Fruit fly (Drosophila melanogaster) whole organism: ENCODE data around the gene GlyRS.

ENCODE experiments used
- CG8478 ChIP-seq: fragments of >200 bp; optimal IDR thresholded peaks from 2 replicates; lab custom pipeline; 2018; ENCODE audit warnings: inconsistent platforms
- Dll ChIP-seq: fragments of >200 bp; optimal IDR thresholded peaks from 2 replicates; lab custom pipeline; 2017
- pan ChIP-seq: fragments of >200 bp; optimal IDR thresholded peaks from 2 replicates; lab custom pipeline; 2017
- usp ChIP-seq: fragments of >200 bp; optimal IDR thresholded peaks from 2 replicates; lab custom pipeline; 2017; ENCODE audit warnings: missing biosample characterization, missing genetic modification characterization, mixed read lengths

DNA sequence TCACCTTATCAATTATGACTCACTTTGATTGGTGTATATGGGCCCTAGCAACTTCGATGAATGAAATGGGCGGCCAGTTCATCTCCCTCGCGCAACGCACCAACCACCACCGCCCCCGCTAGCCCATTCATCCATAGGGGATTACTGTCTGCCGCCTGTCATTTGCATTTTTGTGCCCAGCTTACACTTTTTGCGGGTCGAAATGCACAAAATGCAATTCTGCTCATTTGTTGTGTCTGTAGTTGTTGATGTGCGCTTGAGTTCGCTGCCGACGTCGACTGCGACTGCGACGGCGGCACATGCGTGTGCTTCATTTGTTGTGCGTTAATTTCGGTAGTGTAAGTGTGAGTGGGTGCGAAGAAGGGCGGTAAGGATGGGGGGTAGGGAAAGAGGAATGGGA is 6.0 kb downstream of the GlyRS start:
- TF ChIP-seq CG8478 (lab: Kevin White, UChicago) (no peak), Dll (lab: Kevin White, UChicago) (no peak), pan (lab: Kevin White, UChicago) (no peak), usp (no peak)
